Worm (Caenorhabditis elegans) whole organism, late embryonic: ENCODE results near the gene Y53F4B.5.

Source experiments
- C38D4.7 ChIP-seq: fragments of 200-800 bp; sonication (Bioruptor generic); optimal IDR thresholded peaks from 2 replicates; lab custom pipeline; 2018; ENCODE audit warnings: mild to moderate bottlenecking, missing genetic modification characterization, moderate library complexity, missing compliant biosample characterization
- ama-1 ChIP-seq: fragments of 150-350 bp; optimal IDR thresholded peaks from 2 replicates; lab custom pipeline; 2014
- ceh-19 ChIP-seq: fragments of 200-800 bp; sonication (Bioruptor generic); optimal IDR thresholded peaks from 2 replicates; lab custom pipeline; 2018; ENCODE audit warnings: mild to moderate bottlenecking, missing genetic modification characterization, missing compliant biosample characterization
- dmd-4 ChIP-seq: sonication (generic microtip); optimal IDR thresholded peaks from 2 replicates; lab custom pipeline; 2016; ENCODE audit warnings: borderline replicate concordance, missing genetic modification characterization, missing compliant biosample characterization
- fax-1 ChIP-seq: sonication (generic microtip); optimal IDR thresholded peaks from 2 replicates; lab custom pipeline; 2016; ENCODE audit warnings: missing genotype, missing genetic modification characterization, missing compliant biosample characterization
- odd-2 ChIP-seq: sonication (generic microtip); optimal IDR thresholded peaks from 2 replicates; lab custom pipeline; 2017; ENCODE audit warnings: antibody characterized with exemption, mild to moderate bottlenecking, missing genetic modification characterization, missing compliant biosample characterization
- pha-4 ChIP-seq: fragments of 150-350 bp; optimal IDR thresholded peaks from 2 replicates; lab custom pipeline; 2018; ENCODE audit warnings: missing biosample characterization, missing genetic modification reagents, missing genetic modification characterization
- tbx-2 ChIP-seq: sonication (generic microtip); optimal IDR thresholded peaks from 2 replicates; lab custom pipeline; 2016; ENCODE audit warnings: missing genetic modification characterization, missing compliant biosample characterization

- no peak for TF ChIP-seq pha-4 (tag; lab: Kevin White, UChicago)
- TF ChIP-seq C38D4.7 (GFP tag; lab: Kevin White, UChicago), result no peak
- TF ChIP-seq dmd-4 (tag; lab: Kevin White, UChicago), result no peak
- TF ChIP-seq odd-2, result no peak
- no peak for TF ChIP-seq fax-1 (tag; lab: Kevin White, UChicago)
- no peak for TF ChIP-seq ceh-19 (GFP tag; lab: Kevin White, UChicago)
- no peak for TF ChIP-seq ama-1 (lab: Kevin White, UChicago)
- TF ChIP-seq tbx-2, result no peak
Measured at ce11 chrII:15005118-15005517, 21.3 kb upstream of the Y53F4B.5 start.
